Fruit fly (Drosophila melanogaster) whole organism, prepupa: ENCODE results near the gene CG6638.

ENCODE experiments used
- CG11762 ChIP-seq: fragments of 200-800 bp; sonication (Bioruptor generic); optimal IDR thresholded peaks from 3 replicates; lab custom pipeline; 2016; ENCODE audit warnings: missing biosample characterization, missing genetic modification characterization; ENCODE audit not compliant: insufficient read depth
- CG15336 ChIP-seq: fragments of 200-800 bp; sonication (Bioruptor generic); IDR thresholded peaks from 2 replicates; pipeline ENCODE4 v1.3.6; 2022; ENCODE audit warnings: missing biosample characterization, missing genetic modification characterization
- CG16779 ChIP-seq: fragments of 200-800 bp; sonication (Bioruptor generic); optimal IDR thresholded peaks from 3 replicates; lab custom pipeline; 2017; ENCODE audit warnings: missing biosample characterization, mild to moderate bottlenecking, missing genetic modification characterization
- CG31627 ChIP-seq: fragments of 200-800 bp; sonication (Bioruptor generic); optimal IDR thresholded peaks from 3 replicates; lab custom pipeline; 2016; ENCODE audit warnings: missing biosample characterization, missing genetic modification characterization
- CG32006 ChIP-seq: fragments of 200-800 bp; sonication (Bioruptor generic); optimal IDR thresholded peaks from 3 replicates; lab custom pipeline; 2017; ENCODE audit warnings: missing biosample characterization, mild to moderate bottlenecking, missing genetic modification characterization
- CG8119 ChIP-seq: fragments of 200-800 bp; sonication (Bioruptor generic); IDR thresholded peaks from 3 replicates; pipeline ENCODE4 v1.3.6; 2022; ENCODE audit warnings: missing biosample characterization, missing genetic modification characterization
- CG9139 ChIP-seq: fragments of 200-800 bp; sonication (Bioruptor generic); optimal IDR thresholded peaks from 3 replicates; lab custom pipeline; 2017; ENCODE audit warnings: missing biosample characterization, mild to moderate bottlenecking, missing genetic modification characterization
- OdsH ChIP-seq: fragments of 200-800 bp; sonication (Bioruptor generic); optimal IDR thresholded peaks from 3 replicates; lab custom pipeline; 2016; ENCODE audit warnings: missing biosample characterization, missing genetic modification characterization
- Sox102F ChIP-seq: fragments of 200-800 bp; sonication (Bioruptor generic); optimal IDR thresholded peaks from 2 replicates; lab custom pipeline; 2016; ENCODE audit warnings: missing biosample characterization, mild to moderate bottlenecking, missing genetic modification characterization
- pdm3 ChIP-seq: fragments of 200-800 bp; sonication (Bioruptor generic); optimal IDR thresholded peaks from 3 replicates; lab custom pipeline; 2016; ENCODE audit warnings: missing biosample characterization, missing genetic modification characterization
- spab ChIP-seq: fragments of 200-800 bp; sonication (Bioruptor generic); optimal IDR thresholded peaks from 2 replicates; lab custom pipeline; 2017; ENCODE audit warnings: missing biosample characterization, mild to moderate bottlenecking, missing genetic modification characterization, missing genetic modification reagents
- svp ChIP-seq: fragments of 200-800 bp; sonication (Bioruptor generic); peaks from one replicate; lab custom pipeline; 2016; ENCODE audit warnings: missing biosample characterization, missing genetic modification characterization

dm6 chr3L:8542213-8542612, 33.7 kb downstream of the CG6638 start:
- TF ChIP-seq pdm3: no peak
- no peak for TF ChIP-seq CG16779 (tag; lab: Kevin White, UChicago)
- TF ChIP-seq CG8119 (GFP tag; lab: Robert Waterston, UW): no peak
- TF ChIP-seq svp (GFP tag; lab: Kevin White, UChicago): no peak
- TF ChIP-seq CG32006 (GFP tag; lab: Kevin White, UChicago): no peak
- no peak for TF ChIP-seq spab (GFP tag; lab: Kevin White, UChicago)
- TF ChIP-seq CG9139: no peak
- TF ChIP-seq OdsH (GFP tag; lab: Kevin White, UChicago): no peak
- TF ChIP-seq CG11762: no peak
- TF ChIP-seq CG31627 (GFP tag; lab: Kevin White, UChicago): no peak
- TF ChIP-seq CG15336 (GFP tag; lab: Robert Waterston, UW): no peak
- TF ChIP-seq Sox102F (GFP tag; lab: Kevin White, UChicago): no peak
